Fruit fly (Drosophila melanogaster): ENCODE measurements around the gene CG17219.
A peak's percentile ranks its signal among the peaks of the same experiment; 100 is the strongest.

DNA sequence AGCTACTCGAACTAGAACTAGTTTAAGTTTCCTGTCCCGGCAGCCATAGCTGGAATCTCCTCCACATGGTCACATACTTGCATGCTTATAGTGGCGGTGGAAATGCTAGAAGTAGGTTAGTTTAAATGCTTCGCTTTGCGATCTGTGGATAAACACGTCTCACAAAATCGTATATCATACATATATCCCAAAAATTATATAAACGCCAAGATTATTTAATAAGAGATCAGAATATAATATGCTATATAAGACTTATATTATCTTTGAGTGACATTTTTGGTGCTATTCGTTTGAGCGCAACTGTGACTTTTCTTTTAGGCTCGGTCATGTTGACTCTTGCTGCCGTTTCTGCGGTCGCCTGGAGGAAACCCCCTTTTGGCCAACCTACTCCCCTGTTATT is 27.1 kb upstream of the CG17219 start:
- 0 out of 3 replicates have a peak, but pooled peaks have one; percentile 47 for TF ChIP-seq CG4496 (GFP tag; IDR thresholded peaks at IDR 0.05)
- TF ChIP-seq Ets98B (GFP tag; IDR thresholded peaks at IDR 0.05): peak; percentile 53; the same call in 1 of the 2 replicates
- TF ChIP-seq CG17806 (tag; optimal IDR thresholded peaks at IDR 0.05): no peak
- no peak for TF ChIP-seq EcR (GFP tag; optimal IDR thresholded peaks at IDR 0.05)

Data from whole organism, pupa.